Fruit fly (Drosophila melanogaster) whole organism, embryonic: ENCODE results near the gene CG10663.

Experiments used
- Atf6 ChIP-seq: fragments of 200-800 bp; sonication (Bioruptor generic); IDR thresholded peaks from 2 replicates; pipeline ENCODE4 v1.3.6; 2022; ENCODE audit warnings: missing biosample characterization, missing genetic modification characterization
- BtbVII ChIP-seq: fragments of 200-800 bp; sonication (Bioruptor generic); optimal IDR thresholded peaks from 3 replicates; lab custom pipeline; 2017; ENCODE audit warnings: missing biosample characterization, mild to moderate bottlenecking, missing genetic modification characterization
- CG10321 ChIP-seq: fragments of 200-800 bp; sonication (Bioruptor generic); IDR thresholded peaks from 2 replicates; pipeline ENCODE4 v1.3.6; 2022; ENCODE audit warnings: missing biosample characterization, missing genetic modification characterization
- CG11504 ChIP-seq: fragments of 200-800 bp; sonication (Bioruptor generic); optimal IDR thresholded peaks from 3 replicates; lab custom pipeline; 2019; ENCODE audit warnings: missing biosample characterization, mild to moderate bottlenecking, missing genetic modification characterization, moderate library complexity
- CG12104 ChIP-seq: fragments of 200-800 bp; sonication (Bioruptor generic); optimal IDR thresholded peaks from 3 replicates; lab custom pipeline; 2016; ENCODE audit warnings: missing biosample characterization, missing genetic modification characterization
- CG12769 ChIP-seq: fragments of 200-800 bp; sonication (Bioruptor generic); optimal IDR thresholded peaks from 2 replicates; lab custom pipeline; 2019; ENCODE audit warnings: missing biosample characterization, mild to moderate bottlenecking, missing genetic modification characterization, moderate library complexity
- CG13894 ChIP-seq: fragments of 200-800 bp; sonication (Bioruptor generic); optimal IDR thresholded peaks from 3 replicates; lab custom pipeline; 2018; ENCODE audit warnings: missing biosample characterization, mild to moderate bottlenecking, missing genetic modification characterization, moderate library complexity
- CG14014 ChIP-seq: fragments of 200-800 bp; sonication (Bioruptor generic); IDR thresholded peaks from 2 replicates; pipeline ENCODE4 v1.3.6; 2022; ENCODE audit warnings: missing biosample characterization, missing genetic modification characterization
- CG17385 ChIP-seq: fragments of 200-800 bp; sonication (Bioruptor generic); optimal IDR thresholded peaks from 3 replicates; lab custom pipeline; 2018; ENCODE audit warnings: missing biosample characterization, mild to moderate bottlenecking, missing genetic modification characterization
- CG2712 ChIP-seq: fragments of 200-800 bp; optimal IDR thresholded peaks from 3 replicates; lab custom pipeline; 2019; ENCODE audit warnings: missing biosample characterization, mild to moderate bottlenecking, missing genetic modification characterization, moderate library complexity
- CG2889 ChIP-seq: fragments of 200-800 bp; sonication (Bioruptor generic); IDR thresholded peaks from 3 replicates; pipeline ENCODE4 v1.3.6; 2022; ENCODE audit warnings: missing biosample characterization, missing genetic modification characterization
- CG30431 ChIP-seq: fragments of 200-800 bp; sonication (Bioruptor generic); optimal IDR thresholded peaks from 2 replicates; lab custom pipeline; 2017; ENCODE audit warnings: missing biosample characterization, missing genetic modification characterization
- CG3065 ChIP-seq: fragments of 200-800 bp; sonication (Bioruptor generic); optimal IDR thresholded peaks from 2 replicates; lab custom pipeline; 2016; ENCODE audit warnings: missing biosample characterization, missing genetic modification characterization
- CG34224 ChIP-seq: fragments of 200-800 bp; sonication (Bioruptor generic); IDR thresholded peaks from 3 replicates; pipeline ENCODE4 v1.3.6; 2022; ENCODE audit warnings: missing biosample characterization, missing genetic modification characterization; ENCODE audit not compliant: partially characterized antibody
- CG42726 ChIP-seq: fragments of 200-800 bp; sonication (Bioruptor generic); IDR thresholded peaks from 2 replicates; pipeline ENCODE4 v1.3.6; 2022; ENCODE audit warnings: missing biosample characterization, missing genetic modification characterization; ENCODE audit not compliant: partially characterized antibody
- CG6791 ChIP-seq: fragments of 200-800 bp; sonication (Bioruptor generic); IDR thresholded peaks from 3 replicates; pipeline ENCODE4 v1.3.6; 2022; ENCODE audit warnings: missing biosample characterization, missing genetic modification characterization; ENCODE audit not compliant: partially characterized antibody
- CG7786 ChIP-seq: fragments of 200-800 bp; sonication (Bioruptor generic); optimal IDR thresholded peaks from 2 replicates; lab custom pipeline; 2016; ENCODE audit warnings: missing biosample characterization, missing genetic modification characterization
- CG7963 ChIP-seq: fragments of 200-800 bp; sonication (Bioruptor generic); IDR thresholded peaks from 3 replicates; pipeline ENCODE4 v1.3.6; 2022; ENCODE audit warnings: missing biosample characterization, missing genetic modification characterization; ENCODE audit not compliant: partially characterized antibody
- CG8089 ChIP-seq: fragments of 200-800 bp; sonication (Bioruptor generic); optimal IDR thresholded peaks from 3 replicates; lab custom pipeline; 2016; ENCODE audit warnings: missing biosample characterization, missing genetic modification characterization
- CG9437 ChIP-seq: fragments of 200-800 bp; sonication (Bioruptor generic); optimal IDR thresholded peaks from 2 replicates; lab custom pipeline; 2018; ENCODE audit warnings: missing biosample characterization, mild to moderate bottlenecking, missing genetic modification characterization
- Dp ChIP-seq: fragments of 200-800 bp; sonication (Bioruptor generic); optimal IDR thresholded peaks from 2 replicates; lab custom pipeline; 2018; ENCODE audit warnings: missing biosample characterization, mild to moderate bottlenecking, missing genetic modification characterization, moderate library complexity
- Eip74EF ChIP-seq, 2 experiments: fragments of 200-800 bp in 1 of 2; fragments of >200 bp in 1 of 2; sonication (Bioruptor generic) in 1 of 2; optimal IDR thresholded peaks; 2 replicates each; lab custom pipeline; 2017 to 2019; ENCODE audit warnings: missing biosample characterization in 2 of 2, missing genetic modification characterization in 2 of 2, mild to moderate bottlenecking in 1 of 2, moderate library complexity in 1 of 2
- Jarid2 ChIP-seq: fragments of 200-800 bp; sonication (Bioruptor generic); optimal IDR thresholded peaks from 3 replicates; lab custom pipeline; 2017; ENCODE audit warnings: mild to moderate bottlenecking, missing biosample characterization, missing genetic modification reagents, missing genetic modification characterization
- Lim3 ChIP-seq: fragments of 200-800 bp; sonication (Bioruptor generic); IDR thresholded peaks from 2 replicates; pipeline ENCODE4 v1.3.6; 2022; ENCODE audit warnings: missing biosample characterization, missing genetic modification characterization
- MESR4 ChIP-seq: fragments of 200-800 bp; sonication (Bioruptor generic); optimal IDR thresholded peaks from 2 replicates; lab custom pipeline; 2018; ENCODE audit warnings: missing biosample characterization, mild to moderate bottlenecking, missing genetic modification characterization, moderate library complexity
- NC2β ChIP-seq: fragments of 200-800 bp; sonication (Bioruptor generic); optimal IDR thresholded peaks from 2 replicates; lab custom pipeline; 2016; ENCODE audit warnings: missing biosample characterization, missing genetic modification characterization
- Nf-YB ChIP-seq: fragments of 200-800 bp; sonication (Bioruptor generic); optimal IDR thresholded peaks from 3 replicates; lab custom pipeline; 2019; ENCODE audit warnings: missing biosample characterization, mild to moderate bottlenecking, missing genetic modification characterization, moderate library complexity
- Opbp ChIP-seq: fragments of 200-800 bp; sonication (Bioruptor generic); IDR thresholded peaks from 3 replicates; pipeline ENCODE4 v1.3.6; 2022; ENCODE audit warnings: missing biosample characterization, missing genetic modification characterization; ENCODE audit not compliant: partially characterized antibody
- Pdp1 ChIP-seq, 2 experiments: fragments of 200-800 bp; sonication (Bioruptor generic); optimal IDR thresholded peaks; 3 replicates each; lab custom pipeline; 2016; ENCODE audit warnings: missing biosample characterization in 2 of 2, missing genetic modification characterization in 2 of 2, mild to moderate bottlenecking in 1 of 2, moderate library complexity in 1 of 2
- Sox100B ChIP-seq: fragments of 200-800 bp; sonication (Bioruptor generic); optimal IDR thresholded peaks from 3 replicates; lab custom pipeline; 2018; ENCODE audit warnings: missing biosample characterization, mild to moderate bottlenecking, missing genetic modification characterization
- Spps ChIP-seq: fragments of 200-800 bp; sonication (Bioruptor generic); optimal IDR thresholded peaks from 2 replicates; lab custom pipeline; 2018; ENCODE audit warnings: missing biosample characterization, mild to moderate bottlenecking, missing genetic modification characterization
- Trl ChIP-seq, 3 experiments: fragments of >200 bp in 2 of 3; fragments of 200-800 bp in 1 of 3; sonication (Bioruptor generic) in 1 of 3; optimal IDR thresholded peaks; 2 replicates in 1 of 3; 3 replicates in 2 of 3; lab custom pipeline; 2016 to 2017; ENCODE audit warnings: missing biosample characterization in 1 of 3, missing genetic modification characterization in 1 of 3
- bbx ChIP-seq: fragments of 200-800 bp; sonication (Bioruptor generic); IDR thresholded peaks from 2 replicates; pipeline ENCODE4 v1.3.6; 2022; ENCODE audit warnings: missing biosample characterization, missing genetic modification characterization; ENCODE audit not compliant: partially characterized antibody
- cg ChIP-seq: fragments of 200-800 bp; sonication (Bioruptor generic); optimal IDR thresholded peaks from 3 replicates; lab custom pipeline; 2019; ENCODE audit warnings: missing biosample characterization, mild to moderate bottlenecking, missing genetic modification characterization, moderate library complexity
- fu2 ChIP-seq: fragments of 200-800 bp; sonication (Bioruptor generic); optimal IDR thresholded peaks from 2 replicates; lab custom pipeline; 2016; ENCODE audit warnings: missing biosample characterization, missing genetic modification characterization
- grn ChIP-seq: fragments of 200-800 bp; sonication (Bioruptor generic); optimal IDR thresholded peaks from 3 replicates; lab custom pipeline; 2017; ENCODE audit warnings: missing biosample characterization, missing genetic modification characterization
- ham ChIP-seq: fragments of 200-800 bp; sonication (Bioruptor generic); IDR thresholded peaks from 2 replicates; pipeline ENCODE4 v1.3.6; 2022; ENCODE audit warnings: missing biosample characterization, missing genetic modification characterization
- jigr1 ChIP-seq: fragments of 200-800 bp; sonication (Bioruptor generic); IDR thresholded peaks from 3 replicates; pipeline ENCODE4 v1.3.6; 2022; ENCODE audit warnings: missing biosample characterization, missing genetic modification characterization
- kni ChIP-seq: fragments of 200-800 bp; sonication (Bioruptor generic); optimal IDR thresholded peaks from 3 replicates; lab custom pipeline; 2017; ENCODE audit warnings: mild to moderate bottlenecking, missing biosample characterization, missing genetic modification reagents, missing genetic modification characterization
- lab ChIP-seq: fragments of 200-800 bp; sonication (Bioruptor generic); optimal IDR thresholded peaks from 3 replicates; lab custom pipeline; 2017; ENCODE audit warnings: missing biosample characterization, missing genetic modification characterization, mild to moderate bottlenecking, moderate library complexity, missing genetic modification reagents
- mld ChIP-seq: fragments of 200-800 bp; sonication (Bioruptor generic); IDR thresholded peaks from 3 replicates; pipeline ENCODE4 v1.3.6; 2022; ENCODE audit warnings: missing biosample characterization, missing genetic modification characterization; ENCODE audit not compliant: partially characterized antibody
- pum ChIP-seq: fragments of 200-800 bp; sonication (Bioruptor generic); optimal IDR thresholded peaks from 2 replicates; lab custom pipeline; 2016; ENCODE audit warnings: missing biosample characterization, missing genetic modification characterization
- salm ChIP-seq: fragments of 200-800 bp; sonication (Bioruptor generic); optimal IDR thresholded peaks from 2 replicates; lab custom pipeline; 2018; ENCODE audit warnings: missing biosample characterization, mild to moderate bottlenecking, missing genetic modification characterization
- sna ChIP-seq: fragments of 200-800 bp; sonication (Bioruptor generic); IDR thresholded peaks from 2 replicates; pipeline ENCODE4 v1.3.6; 2022; ENCODE audit warnings: missing biosample characterization, missing genetic modification characterization; ENCODE audit not compliant: partially characterized antibody
- tup ChIP-seq: fragments of 200-800 bp; sonication (Bioruptor generic); optimal IDR thresholded peaks from 2 replicates; lab custom pipeline; 2016; ENCODE audit warnings: missing biosample characterization, mild to moderate bottlenecking, missing genetic modification characterization, moderate library complexity
- vnd ChIP-seq: fragments of 200-800 bp; sonication (Bioruptor generic); IDR thresholded peaks from 3 replicates; pipeline ENCODE4 v1.3.6; 2022; ENCODE audit warnings: missing biosample characterization, missing genetic modification characterization; ENCODE audit not compliant: partially characterized antibody
- zen2 ChIP-seq: fragments of 200-800 bp; sonication (Bioruptor generic); IDR thresholded peaks from 3 replicates; pipeline ENCODE4 v1.3.6; 2022; ENCODE audit warnings: missing biosample characterization, missing genetic modification characterization; ENCODE audit not compliant: partially characterized antibody
- zfh2 ChIP-seq: fragments of 200-800 bp; sonication (Bioruptor generic); optimal IDR thresholded peaks from 2 replicates; lab custom pipeline; 2016; ENCODE audit warnings: missing biosample characterization, missing genetic modification characterization

Gene CG10663

DNA sequence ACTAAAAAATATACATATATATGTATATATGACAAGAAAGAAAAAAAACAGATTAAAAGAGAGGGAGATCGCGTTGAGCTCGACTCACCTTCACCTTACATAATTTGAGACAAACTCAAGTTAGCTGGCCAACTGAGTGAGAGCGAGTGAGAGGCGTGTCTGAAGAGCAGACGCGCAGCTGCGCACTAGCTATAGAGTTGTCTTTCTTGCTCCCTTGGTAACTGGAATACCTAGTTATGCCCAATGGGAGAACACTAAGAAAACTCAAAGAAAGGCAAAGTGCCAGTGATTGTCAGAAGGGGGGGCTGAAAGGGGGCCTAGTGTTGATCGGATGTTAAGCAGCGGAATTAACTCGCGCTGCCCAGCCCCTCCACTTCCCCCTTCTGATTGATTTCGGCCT, 50.4 kb downstream of the CG10663 start (continued):
- peak; percentile 98 for TF ChIP-seq CG10321 (GFP tag; lab: Robert Waterston, UW)
- TF ChIP-seq CG12104 (GFP tag; lab: Kevin White, UChicago) = no peak
- TF ChIP-seq Nf-YB = peak; percentile 99
- peak; percentile 31; the same call in 1 of the 3 replicates for TF ChIP-seq zen2 (GFP tag; lab: Robert Waterston, UW)
- no peak for TF ChIP-seq CG14014
- 0 out of 3 replicates have a peak, but pooled peaks have one; percentile 40 for TF ChIP-seq vnd (GFP tag; lab: Robert Waterston, UW)
- no peak for TF ChIP-seq tup (GFP tag; lab: Kevin White, UChicago)
- TF ChIP-seq Sox100B (GFP tag; lab: Kevin White, UChicago) = no peak
- TF ChIP-seq CG12769 (tag; lab: Kevin White, UChicago) = no peak
- no peak for TF ChIP-seq CG2712
- TF ChIP-seq Lim3 (GFP tag; lab: Robert Waterston, UW) = no peak
- TF ChIP-seq MESR4 (GFP tag; lab: Kevin White, UChicago) = no peak
- TF ChIP-seq zfh2 (GFP tag; lab: Kevin White, UChicago) = no peak
- no peak for TF ChIP-seq CG2889 (GFP tag; lab: Robert Waterston, UW)
- TF ChIP-seq lab (GFP tag; lab: Kevin White, UChicago) = no peak
- peak; percentile 18 to 20 for TF ChIP-seq Trl (optimal IDR thresholded peaks at IDR 0.05; lab: Kevin White, UChicago)
- TF ChIP-seq Trl (GFP tag; optimal IDR thresholded peaks at IDR 0.05; lab: Kevin White, UChicago) = no peak
- TF ChIP-seq mld = 0 out of 3 replicates have a peak, but pooled peaks have one; percentile 15
- TF ChIP-seq grn (GFP tag; lab: Kevin White, UChicago) = no peak
- peak; percentile 14 for TF ChIP-seq Jarid2 (GFP tag; lab: Kevin White, UChicago)
- TF ChIP-seq cg = peak; percentile 63
- no peak for TF ChIP-seq salm (tag; lab: Kevin White, UChicago)
- no peak for TF ChIP-seq CG7963 (GFP tag; lab: Robert Waterston, UW)
- peak; percentile 80 for TF ChIP-seq bbx (GFP tag; lab: Robert Waterston, UW)
- no peak for TF ChIP-seq Dp (GFP tag; lab: Kevin White, UChicago)
- TF ChIP-seq CG9437 = no peak
- no peak for TF ChIP-seq CG30431
- no peak for TF ChIP-seq CG13894
- TF ChIP-seq Pdp1 (GFP tag; optimal IDR thresholded peaks at IDR 0.05; lab: Kevin White, UChicago) = peak in 1 of 2 experiments; percentile 88
- peak; percentile 79; the same call in 2 of the 3 replicates for TF ChIP-seq Opbp (GFP tag; lab: Robert Waterston, UW)
- peak; percentile 58; the same call in 1 of the 3 replicates for TF ChIP-seq CG6791 (GFP tag; lab: Robert Waterston, UW)
- TF ChIP-seq CG17385 (GFP tag; lab: Kevin White, UChicago) = peak; percentile 64
- TF ChIP-seq CG3065 (GFP tag; lab: Kevin White, UChicago) = no peak
- no peak for TF ChIP-seq Spps
- no peak for TF ChIP-seq Eip74EF (GFP tag; optimal IDR thresholded peaks at IDR 0.05; lab: Kevin White, UChicago)
- no peak for TF ChIP-seq ham (GFP tag; lab: Robert Waterston, UW)
- TF ChIP-seq Atf6 = no peak
- no peak for TF ChIP-seq CG7786 (GFP tag; lab: Kevin White, UChicago)
- TF ChIP-seq pum (GFP tag; lab: Kevin White, UChicago) = no peak
- TF ChIP-seq NC2β (GFP tag; lab: Kevin White, UChicago) = no peak
- TF ChIP-seq CG11504 (tag; lab: Kevin White, UChicago) = no peak
- TF ChIP-seq kni (GFP tag; lab: Kevin White, UChicago) = no peak
- TF ChIP-seq CG8089 = no peak
- peak; percentile 23; the same call in 1 of the 3 replicates for TF ChIP-seq CG34224 (GFP tag; lab: Robert Waterston, UW)
- TF ChIP-seq CG42726 = peak; percentile 36; the same call in 1 of the 2 replicates
- no peak for TF ChIP-seq fu2 (GFP tag; lab: Kevin White, UChicago)
- TF ChIP-seq BtbVII (GFP tag; lab: Kevin White, UChicago) = no peak
- TF ChIP-seq jigr1 (GFP tag; lab: Robert Waterston, UW) = no peak
- peak; percentile 38; the same call in 1 of the 2 replicates for TF ChIP-seq sna
